Worm (Caenorhabditis elegans) whole organism, late embryonic: ENCODE measurements around the gene F22B7.3.

Experiments
- C08G9.2 ChIP-seq: sonication (generic microtip); optimal IDR thresholded peaks from 2 replicates; lab custom pipeline; 2016; ENCODE audit warnings: mild to moderate bottlenecking, missing genetic modification characterization, moderate library complexity, missing compliant biosample characterization
- F13H6.1 ChIP-seq: sonication (generic microtip); optimal IDR thresholded peaks from 2 replicates; lab custom pipeline; 2016; ENCODE audit warnings: missing genetic modification characterization, missing compliant biosample characterization
- K02D7.2 ChIP-seq: sonication (generic microtip); optimal IDR thresholded peaks from 2 replicates; lab custom pipeline; 2017; ENCODE audit warnings: mild to moderate bottlenecking, missing genetic modification characterization, missing compliant biosample characterization
- K09A11.1 ChIP-seq: sonication (generic microtip); optimal IDR thresholded peaks from 2 replicates; lab custom pipeline; 2017; ENCODE audit warnings: antibody characterized with exemption, mild to moderate bottlenecking, missing genetic modification characterization, missing compliant biosample characterization; ENCODE audit not compliant: insufficient read depth
- T23F11.4 ChIP-seq: fragments of 200-800 bp; sonication (Bioruptor generic); optimal IDR thresholded peaks from 2 replicates; lab custom pipeline; 2018; ENCODE audit warnings: mild to moderate bottlenecking, missing genetic modification characterization, missing compliant biosample characterization
- Y22D7AL.16 ChIP-seq: sonication (generic microtip); optimal IDR thresholded peaks from 2 replicates; lab custom pipeline; 2016; ENCODE audit warnings: missing genetic modification characterization, missing compliant biosample characterization
- ahr-1 ChIP-seq: sonication (generic microtip); optimal IDR thresholded peaks from 2 replicates; lab custom pipeline; 2016; ENCODE audit warnings: missing genetic modification characterization, missing compliant biosample characterization
- ama-1 ChIP-seq: fragments of 150-350 bp; optimal IDR thresholded peaks from 2 replicates; lab custom pipeline; 2014
- ceh-14 ChIP-seq: sonication (generic microtip); optimal IDR thresholded peaks from 2 replicates; lab custom pipeline; 2016; ENCODE audit warnings: missing genotype, missing genetic modification characterization, missing compliant biosample characterization
- ceh-18 ChIP-seq: sonication (generic microtip); optimal IDR thresholded peaks from 2 replicates; lab custom pipeline; 2016; ENCODE audit warnings: missing genetic modification characterization, missing compliant biosample characterization
- ceh-22 ChIP-seq: sonication (generic microtip); optimal IDR thresholded peaks from 2 replicates; lab custom pipeline; 2017; ENCODE audit warnings: missing biosample characterization, missing genetic modification characterization
- ceh-24 ChIP-seq: sonication (generic microtip); optimal IDR thresholded peaks from 2 replicates; lab custom pipeline; 2016; ENCODE audit warnings: mild to moderate bottlenecking, missing genetic modification characterization, missing compliant biosample characterization
- ceh-48 ChIP-seq: sonication (generic microtip); optimal IDR thresholded peaks from 2 replicates; lab custom pipeline; 2016; ENCODE audit warnings: missing genetic modification characterization, inconsistent platforms, missing compliant biosample characterization
- ceh-6 ChIP-seq: fragments of 200-800 bp; sonication (Bioruptor generic); optimal IDR thresholded peaks from 2 replicates; lab custom pipeline; 2018; ENCODE audit warnings: mild to moderate bottlenecking, missing genetic modification characterization, missing compliant biosample characterization
- ceh-9 ChIP-seq: sonication (generic microtip); optimal IDR thresholded peaks from 2 replicates; lab custom pipeline; 2016; ENCODE audit warnings: mild to moderate bottlenecking, missing genetic modification characterization, inconsistent platforms, missing compliant biosample characterization
- che-1 ChIP-seq: sonication (generic microtip); optimal IDR thresholded peaks from 2 replicates; lab custom pipeline; 2016; ENCODE audit warnings: mild to moderate bottlenecking, missing genetic modification characterization, missing compliant biosample characterization
- dmd-4 ChIP-seq: sonication (generic microtip); optimal IDR thresholded peaks from 2 replicates; lab custom pipeline; 2016; ENCODE audit warnings: borderline replicate concordance, missing genetic modification characterization, missing compliant biosample characterization
- elt-2 ChIP-seq: sonication (generic microtip); optimal IDR thresholded peaks from 2 replicates; lab custom pipeline; 2016; ENCODE audit warnings: missing genetic modification reagents, missing genetic modification characterization, missing compliant biosample characterization
- elt-4 ChIP-seq: sonication (generic microtip); optimal IDR thresholded peaks from 2 replicates; lab custom pipeline; 2016; ENCODE audit warnings: missing genetic modification characterization, missing compliant biosample characterization
- ets-4 ChIP-seq: sonication (generic microtip); optimal IDR thresholded peaks from 2 replicates; lab custom pipeline; 2016; ENCODE audit warnings: missing genetic modification characterization, missing compliant biosample characterization
- eyg-1 ChIP-seq: sonication (generic microtip); optimal IDR thresholded peaks from 2 replicates; lab custom pipeline; 2016; ENCODE audit warnings: missing genotype, missing genetic modification characterization, missing compliant biosample characterization
- fax-1 ChIP-seq: sonication (generic microtip); optimal IDR thresholded peaks from 2 replicates; lab custom pipeline; 2016; ENCODE audit warnings: missing genotype, missing genetic modification characterization, missing compliant biosample characterization
- fkh-6 ChIP-seq: sonication (generic microtip); optimal IDR thresholded peaks from 2 replicates; lab custom pipeline; 2016; ENCODE audit warnings: missing genetic modification characterization, missing compliant biosample characterization
- hlh-13 ChIP-seq: fragments of 200-800 bp; sonication (Bioruptor generic); optimal IDR thresholded peaks from 2 replicates; lab custom pipeline; 2018; ENCODE audit warnings: mild to moderate bottlenecking, missing genetic modification characterization, missing compliant biosample characterization
- hlh-15 ChIP-seq: sonication (generic microtip); optimal IDR thresholded peaks from 2 replicates; lab custom pipeline; 2016; ENCODE audit warnings: missing genetic modification characterization, missing compliant biosample characterization
- hlh-30 ChIP-seq: sonication (generic microtip); optimal IDR thresholded peaks from 2 replicates; lab custom pipeline; 2017; ENCODE audit warnings: antibody characterized with exemption, missing genetic modification characterization, missing compliant biosample characterization; ENCODE audit not compliant: insufficient read depth
- hlh-6 ChIP-seq: sonication (generic microtip); optimal IDR thresholded peaks from 2 replicates; lab custom pipeline; 2016; ENCODE audit warnings: missing genotype, missing genetic modification characterization, missing compliant biosample characterization
- hlh-8 ChIP-seq: sonication (generic microtip); optimal IDR thresholded peaks from 2 replicates; lab custom pipeline; 2016; ENCODE audit warnings: missing genotype, missing genetic modification characterization, missing compliant biosample characterization
- lim-6 ChIP-seq: sonication (generic microtip); optimal IDR thresholded peaks from 2 replicates; lab custom pipeline; 2016; ENCODE audit warnings: missing genetic modification characterization, missing compliant biosample characterization
- lin-11 ChIP-seq: fragments of 200-800 bp; sonication (Bioruptor generic); optimal IDR thresholded peaks from 2 replicates; lab custom pipeline; 2018; ENCODE audit warnings: mild to moderate bottlenecking, missing genetic modification characterization, missing compliant biosample characterization
- mec-3 ChIP-seq: sonication (generic microtip); optimal IDR thresholded peaks from 2 replicates; lab custom pipeline; 2016; ENCODE audit warnings: borderline replicate concordance, missing genetic modification characterization, missing compliant biosample characterization
- nfya-1 ChIP-seq: sonication (generic microtip); optimal IDR thresholded peaks from 2 replicates; lab custom pipeline; 2017; ENCODE audit warnings: missing genetic modification characterization, mild to moderate bottlenecking, missing compliant biosample characterization, antibody characterized with exemption, moderate library complexity
- nhr-232 ChIP-seq: sonication (generic microtip); optimal IDR thresholded peaks from 2 replicates; lab custom pipeline; 2016; ENCODE audit warnings: missing genetic modification characterization, missing compliant biosample characterization
- npax-4 ChIP-seq: sonication (generic microtip); optimal IDR thresholded peaks from 2 replicates; lab custom pipeline; 2016; ENCODE audit warnings: missing genetic modification characterization, missing compliant biosample characterization
- odd-2 ChIP-seq: sonication (generic microtip); optimal IDR thresholded peaks from 2 replicates; lab custom pipeline; 2017; ENCODE audit warnings: antibody characterized with exemption, mild to moderate bottlenecking, missing genetic modification characterization, missing compliant biosample characterization
- pag-3 ChIP-seq: sonication (generic microtip); optimal IDR thresholded peaks from 2 replicates; lab custom pipeline; 2016; ENCODE audit warnings: missing compliant biosample characterization, missing genetic modification characterization, borderline replicate concordance
- pat-9 ChIP-seq: fragments of 200-800 bp; sonication (Bioruptor generic); optimal IDR thresholded peaks from 2 replicates; lab custom pipeline; 2018; ENCODE audit warnings: mild to moderate bottlenecking, missing genetic modification characterization, moderate library complexity, missing compliant biosample characterization
- pha-2 ChIP-seq: sonication (generic microtip); optimal IDR thresholded peaks from 2 replicates; lab custom pipeline; 2017; ENCODE audit warnings: mild to moderate bottlenecking, missing genetic modification characterization, missing compliant biosample characterization
- pros-1 ChIP-seq: fragments of 150-350 bp; optimal IDR thresholded peaks from 2 replicates; lab custom pipeline; 2014; ENCODE audit warnings: missing biosample characterization, missing genetic modification reagents, missing genetic modification characterization
- ref-2 ChIP-seq: sonication (generic microtip); optimal IDR thresholded peaks from 2 replicates; lab custom pipeline; 2016; ENCODE audit warnings: missing genetic modification characterization, missing compliant biosample characterization
- rnt-1 ChIP-seq: sonication (generic microtip); optimal IDR thresholded peaks from 2 replicates; lab custom pipeline; 2016; ENCODE audit warnings: missing genetic modification characterization, missing compliant biosample characterization
- tbx-2 ChIP-seq: sonication (generic microtip); optimal IDR thresholded peaks from 2 replicates; lab custom pipeline; 2016; ENCODE audit warnings: missing genetic modification characterization, missing compliant biosample characterization
- tbx-7 ChIP-seq: sonication (generic microtip); optimal IDR thresholded peaks from 2 replicates; lab custom pipeline; 2016; ENCODE audit warnings: missing genotype, missing genetic modification characterization, missing compliant biosample characterization
- unc-3 ChIP-seq, 2 experiments: fragments of 200-800 bp in 1 of 2; sonication (Bioruptor generic) in 1 of 2; sonication (generic microtip) in 1 of 2; conservative IDR thresholded peaks in 1 of 2; optimal IDR thresholded peaks in 1 of 2; 2 replicates each; pipeline versions ENCODE4 v1.3.6 to Lab custom; 2016 to 2022; ENCODE audit warnings: missing compliant biosample characterization in 2 of 2, missing genetic modification characterization in 2 of 2, missing genetic modification reagents in 1 of 2
- unc-42 ChIP-seq: sonication (generic microtip); optimal IDR thresholded peaks from 2 replicates; lab custom pipeline; 2016; ENCODE audit warnings: missing genotype, missing genetic modification characterization, missing compliant biosample characterization
- unc-55 ChIP-seq: sonication (generic microtip); optimal IDR thresholded peaks from 2 replicates; lab custom pipeline; 2017; ENCODE audit warnings: missing biosample characterization, missing genetic modification reagents, missing genetic modification characterization
- unc-86 ChIP-seq: sonication (generic microtip); optimal IDR thresholded peaks from 2 replicates; lab custom pipeline; 2016; ENCODE audit warnings: missing genetic modification characterization, missing compliant biosample characterization

Gene F22B7.3

ce11 chrIII:8650235-8650817 lies 1.6 kb downstream of the F22B7.3 start, which contains the start of gene flp-23 (continued):
- TF ChIP-seq fkh-6 (peak; percentile 68), ets-4 (tag; lab: Kevin White, UChicago) (peak; percentile 6), ceh-6 (GFP tag; lab: Kevin White, UChicago) (peak; percentile 59), C08G9.2 (peak; percentile 39), hlh-13 (GFP tag; lab: Kevin White, UChicago) (no peak), nfya-1 (tag; lab: Kevin White, UChicago) (peak; percentile 55), fax-1 (tag; lab: Kevin White, UChicago) (peak; percentile 60), hlh-6 (peak; percentile 60), elt-2 (peak; percentile 63), hlh-8 (no peak), unc-3 (GFP tag; conservative IDR thresholded peaks at IDR 0.05; lab: Robert Waterston, UW) (peak; percentile 65; the same call in 1 of the 2 replicates), unc-3 (tag; optimal IDR thresholded peaks at IDR 0.05; lab: Kevin White, UChicago) (peak; percentile 23), unc-86 (tag; lab: Kevin White, UChicago) (peak; percentile 63), F13H6.1 (tag; lab: Kevin White, UChicago) (no peak), elt-4 (no peak), Y22D7AL.16 (tag; lab: Kevin White, UChicago) (peak; percentile 27), lin-11 (tag; lab: Kevin White, UChicago) (peak; percentile 66), hlh-15 (tag; lab: Kevin White, UChicago) (peak; percentile 29), ceh-48 (tag; lab: Kevin White, UChicago) (peak; percentile 60), ref-2 (tag; lab: Kevin White, UChicago) (peak; percentile 58), ama-1 (lab: Kevin White, UChicago) (no peak), hlh-30 (tag; lab: Kevin White, UChicago) (no peak), dmd-4 (tag; lab: Kevin White, UChicago) (peak; percentile 54), unc-42 (tag; lab: Kevin White, UChicago) (no peak), nhr-232 (peak; percentile 69), tbx-2 (tag; lab: Kevin White, UChicago) (peak; percentile 70), ahr-1 (tag; lab: Kevin White, UChicago) (no peak), rnt-1 (tag; lab: Kevin White, UChicago) (peak; percentile 33), K09A11.1 (tag; lab: Kevin White, UChicago) (peak; percentile 56), ceh-22 (tag; lab: Kevin White, UChicago) (no peak), ceh-14 (peak; percentile 41), pha-2 (tag; lab: Kevin White, UChicago) (peak; percentile 74), odd-2 (tag; lab: Kevin White, UChicago) (no peak), mec-3 (tag; lab: Kevin White, UChicago) (no peak), ceh-18 (tag; lab: Kevin White, UChicago) (peak; percentile 39), npax-4 (tag; lab: Kevin White, UChicago) (peak; percentile 60), T23F11.4 (GFP tag; lab: Kevin White, UChicago) (peak; percentile 51), pag-3 (tag; lab: Kevin White, UChicago) (no peak), unc-55 (GFP tag; lab: Kevin White, UChicago) (no peak), pat-9 (tag; lab: Kevin White, UChicago) (peak; percentile 44), K02D7.2 (tag; lab: Kevin White, UChicago) (peak; percentile 42), tbx-7 (tag; lab: Kevin White, UChicago) (peak; percentile 16), ceh-24 (tag; lab: Kevin White, UChicago) (peak; percentile 10), ceh-9 (tag; lab: Kevin White, UChicago) (peak; percentile 34), eyg-1 (tag; lab: Kevin White, UChicago) (peak; percentile 54), lim-6 (tag; lab: Kevin White, UChicago) (no peak), pros-1 (no peak), che-1 (tag; lab: Kevin White, UChicago) (peak; percentile 79)
- TF ChIP-seq, all 69 proteins: peak for 48
